Fruit fly (Drosophila melanogaster): ENCODE data around the gene Cbs.

DNA sequence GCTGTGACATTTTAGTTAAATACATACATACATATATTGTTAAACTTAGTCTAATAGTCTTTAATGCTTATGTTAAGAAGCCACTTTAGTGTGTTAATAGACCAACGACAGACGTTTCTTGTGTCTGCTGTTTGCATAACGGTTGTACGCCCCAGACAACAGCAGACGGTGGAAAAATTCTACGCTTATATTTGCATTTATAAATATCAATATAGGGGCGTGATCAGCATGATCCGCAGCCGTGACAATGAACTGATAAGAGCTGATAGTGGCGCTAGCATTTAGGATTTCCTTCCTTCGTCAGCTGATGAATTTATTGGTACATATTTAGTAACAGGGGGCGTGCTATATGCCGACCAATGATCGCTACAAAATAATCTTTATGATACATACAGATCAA is 20.8 kb downstream of the Cbs start:
- TF ChIP-seq Vsx2 (GFP tag; optimal IDR thresholded peaks at IDR 0.05; ENCODE audit: partially characterized antibody) (no peak), Hr78 (GFP tag; optimal IDR thresholded peaks at IDR 0.05) (no peak), OdsH (GFP tag; optimal IDR thresholded peaks at IDR 0.05) (no peak)

All from whole organism, wandering third instar larva.